Worm (Caenorhabditis elegans) whole organism, early embryonic: ENCODE measurements around the gene fbxa-158.

Experiments
- B0310.2 ChIP-seq: sonication (generic microtip); optimal IDR thresholded peaks from 2 replicates; lab custom pipeline; 2016; ENCODE audit warnings: mild to moderate bottlenecking, missing genetic modification characterization, missing compliant biosample characterization
- F13C5.2 ChIP-seq: sonication (generic microtip); optimal IDR thresholded peaks from 2 replicates; lab custom pipeline; 2017; ENCODE audit warnings: mild to moderate bottlenecking, missing genetic modification characterization, inconsistent platforms, missing compliant biosample characterization
- aly-1 ChIP-seq: sonication (generic microtip); optimal IDR thresholded peaks from 2 replicates; lab custom pipeline; 2016; ENCODE audit warnings: missing genetic modification characterization, missing compliant biosample characterization
- ama-1 ChIP-seq: fragments of 150-350 bp; optimal IDR thresholded peaks from 2 replicates; lab custom pipeline; 2014
- ceh-13 ChIP-seq: fragments of 200-800 bp; sonication (Bioruptor generic); optimal IDR thresholded peaks from 2 replicates; lab custom pipeline; 2018; ENCODE audit warnings: mild to moderate bottlenecking, missing genetic modification characterization, missing compliant biosample characterization
- ceh-36 ChIP-seq: sonication (generic microtip); optimal IDR thresholded peaks from 2 replicates; lab custom pipeline; 2016; ENCODE audit warnings: missing genetic modification characterization, inconsistent platforms, missing compliant biosample characterization
- ets-7 ChIP-seq: sonication (generic microtip); optimal IDR thresholded peaks from 2 replicates; lab custom pipeline; 2016; ENCODE audit warnings: missing genotype, missing genetic modification characterization, missing compliant biosample characterization
- flt-1 ChIP-seq: fragments of 200-800 bp; sonication (Bioruptor generic); IDR thresholded peaks from 2 replicates; pipeline ENCODE4 v1.3.6; 2022; ENCODE audit warnings: missing genetic modification characterization, missing compliant biosample characterization
- hmbx-1 ChIP-seq: sonication (generic microtip); optimal IDR thresholded peaks from 2 replicates; lab custom pipeline; 2016; ENCODE audit warnings: mild to moderate bottlenecking, missing genetic modification characterization, missing compliant biosample characterization
- hmg-4 ChIP-seq: fragments of 200-800 bp; sonication (Bioruptor generic); optimal IDR thresholded peaks from 2 replicates; lab custom pipeline; 2018; ENCODE audit warnings: mild to moderate bottlenecking, missing genetic modification characterization, missing compliant biosample characterization
- hnd-1 ChIP-seq: sonication (generic microtip); optimal IDR thresholded peaks from 2 replicates; lab custom pipeline; 2016; ENCODE audit warnings: missing genetic modification characterization, missing compliant biosample characterization
- pes-1 ChIP-seq: fragments of 200-800 bp; sonication (Bioruptor generic); IDR thresholded peaks from 2 replicates; pipeline ENCODE4 v1.3.6; 2022; ENCODE audit warnings: missing genetic modification reagents, missing genetic modification characterization, missing compliant biosample characterization
- scrt-1 ChIP-seq: fragments of 200-800 bp; sonication (Bioruptor generic); IDR thresholded peaks from 2 replicates; pipeline ENCODE4 v1.3.6; 2022; ENCODE audit warnings: missing genetic modification characterization, missing compliant biosample characterization
- sea-1 ChIP-seq: fragments of 200-800 bp; sonication (Bioruptor generic); conservative IDR thresholded peaks from 2 replicates; pipeline ENCODE4 v1.3.6; 2022; ENCODE audit warnings: missing genetic modification characterization, missing compliant biosample characterization
- tbx-11 ChIP-seq: fragments of 200-800 bp; sonication (Bioruptor generic); IDR thresholded peaks from 2 replicates; pipeline ENCODE4 v1.3.6; 2022; ENCODE audit warnings: missing genetic modification characterization, missing compliant biosample characterization
- tbx-37 ChIP-seq: fragments of 200-800 bp; sonication (Bioruptor generic); conservative IDR thresholded peaks from 2 replicates; pipeline ENCODE4 v1.3.6; 2022; ENCODE audit warnings: missing genetic modification reagents, missing genetic modification characterization, missing compliant biosample characterization
- tra-4 ChIP-seq: sonication (generic microtip); optimal IDR thresholded peaks from 2 replicates; lab custom pipeline; 2017; ENCODE audit warnings: missing genetic modification characterization, missing compliant biosample characterization

fbxa-158 gene

DNA sequence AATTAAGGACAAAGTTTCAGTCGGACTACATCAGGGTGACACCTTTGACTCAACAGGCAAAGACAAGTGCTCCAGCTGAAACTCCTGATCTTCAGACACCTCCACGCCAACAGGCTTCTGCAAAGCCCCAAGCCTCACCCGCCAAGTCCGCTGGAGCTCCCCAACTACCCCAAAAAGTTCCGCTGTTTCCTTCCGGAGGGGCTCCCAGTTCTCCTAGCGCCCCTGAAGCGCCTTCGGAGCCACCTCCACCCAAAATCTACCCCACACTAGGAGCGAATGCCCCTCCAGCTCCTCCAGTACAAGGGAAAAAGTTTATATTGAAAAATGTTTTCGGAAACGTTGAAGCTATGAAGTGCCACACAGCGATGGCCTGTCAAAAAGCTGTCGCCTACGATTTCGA is 18.0 kb downstream of the fbxa-158 start:
- TF ChIP-seq B0310.2 (no peak), ceh-13 (GFP tag; lab: Kevin White, UChicago) (no peak), hnd-1 (tag; lab: Kevin White, UChicago) (no peak), hmbx-1 (no peak), scrt-1 (no peak), pes-1 (GFP tag; lab: Robert Waterston, UW) (no peak), tra-4 (no peak)

DNA sequence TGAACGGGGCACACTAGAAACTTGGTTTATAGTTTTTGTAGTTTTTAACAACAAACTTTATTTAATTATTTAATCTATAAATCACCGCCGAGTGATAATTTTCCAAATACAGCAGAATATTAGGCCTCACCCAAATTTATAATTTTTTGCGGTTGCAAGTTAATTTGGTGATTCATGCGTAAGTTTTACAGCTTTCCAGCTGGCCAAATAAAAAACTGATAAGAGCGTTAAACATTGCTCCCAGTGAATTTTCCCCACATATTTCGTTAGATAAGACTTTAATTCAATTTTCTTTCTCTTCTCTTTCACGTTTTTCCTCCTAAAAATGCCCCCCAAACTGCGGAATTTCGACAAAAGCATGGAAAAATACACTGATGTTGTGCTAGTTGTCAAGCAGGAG is 19.6 kb downstream of the fbxa-158 start, which contains the start of gene bath-47:
bath-47 (plus strand) TSS at position 305 of the 400 bp plus-strand sequence.
- TF ChIP-seq ceh-36 (tag; lab: Kevin White, UChicago) (no peak), tbx-37 (GFP tag; lab: Robert Waterston, UW) (no peak), sea-1 (GFP tag; lab: Robert Waterston, UW) (no peak), pes-1 (GFP tag; lab: Robert Waterston, UW) (no peak), ceh-13 (GFP tag; lab: Kevin White, UChicago) (no peak), tra-4 (no peak), ets-7 (no peak), B0310.2 (no peak), hmg-4 (no peak), hnd-1 (tag; lab: Kevin White, UChicago) (no peak), scrt-1 (no peak)

DNA sequence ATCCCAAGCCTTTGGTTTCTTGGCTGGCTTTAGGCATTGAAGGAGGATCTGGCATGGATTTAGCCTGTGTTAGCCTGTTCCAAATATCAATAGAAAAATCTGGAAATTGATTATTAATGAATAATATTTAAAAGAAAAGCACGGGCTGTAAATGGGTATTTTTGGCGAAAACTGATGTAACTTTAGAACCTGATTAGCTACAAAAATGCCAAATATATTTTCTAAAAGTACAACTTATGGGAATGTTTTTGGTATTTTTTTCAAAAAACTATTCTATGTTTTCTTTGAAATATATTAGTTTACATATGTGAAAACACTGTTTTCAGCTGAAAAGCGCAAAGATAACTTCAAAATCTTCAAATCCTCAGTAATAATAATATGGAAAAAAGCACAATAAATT is 20.4 kb downstream of the fbxa-158 start, which contains the start of gene bath-26:
bath-26 (minus strand) TSS at position 101 of the 400 bp plus-strand sequence.
- no peak for TF ChIP-seq hnd-1 (tag; lab: Kevin White, UChicago)
- no peak for TF ChIP-seq ets-7
- TF ChIP-seq ceh-13 (GFP tag; lab: Kevin White, UChicago), result no peak
- TF ChIP-seq tra-4, result no peak
- TF ChIP-seq tbx-37 (GFP tag; lab: Robert Waterston, UW), result no peak
- TF ChIP-seq flt-1 (GFP tag; lab: Robert Waterston, UW), result no peak
- TF ChIP-seq hmbx-1, result no peak
- no peak for TF ChIP-seq tbx-11
- no peak for TF ChIP-seq scrt-1
- TF ChIP-seq B0310.2, result no peak
- no peak for TF ChIP-seq ceh-36 (tag; lab: Kevin White, UChicago)

DNA sequence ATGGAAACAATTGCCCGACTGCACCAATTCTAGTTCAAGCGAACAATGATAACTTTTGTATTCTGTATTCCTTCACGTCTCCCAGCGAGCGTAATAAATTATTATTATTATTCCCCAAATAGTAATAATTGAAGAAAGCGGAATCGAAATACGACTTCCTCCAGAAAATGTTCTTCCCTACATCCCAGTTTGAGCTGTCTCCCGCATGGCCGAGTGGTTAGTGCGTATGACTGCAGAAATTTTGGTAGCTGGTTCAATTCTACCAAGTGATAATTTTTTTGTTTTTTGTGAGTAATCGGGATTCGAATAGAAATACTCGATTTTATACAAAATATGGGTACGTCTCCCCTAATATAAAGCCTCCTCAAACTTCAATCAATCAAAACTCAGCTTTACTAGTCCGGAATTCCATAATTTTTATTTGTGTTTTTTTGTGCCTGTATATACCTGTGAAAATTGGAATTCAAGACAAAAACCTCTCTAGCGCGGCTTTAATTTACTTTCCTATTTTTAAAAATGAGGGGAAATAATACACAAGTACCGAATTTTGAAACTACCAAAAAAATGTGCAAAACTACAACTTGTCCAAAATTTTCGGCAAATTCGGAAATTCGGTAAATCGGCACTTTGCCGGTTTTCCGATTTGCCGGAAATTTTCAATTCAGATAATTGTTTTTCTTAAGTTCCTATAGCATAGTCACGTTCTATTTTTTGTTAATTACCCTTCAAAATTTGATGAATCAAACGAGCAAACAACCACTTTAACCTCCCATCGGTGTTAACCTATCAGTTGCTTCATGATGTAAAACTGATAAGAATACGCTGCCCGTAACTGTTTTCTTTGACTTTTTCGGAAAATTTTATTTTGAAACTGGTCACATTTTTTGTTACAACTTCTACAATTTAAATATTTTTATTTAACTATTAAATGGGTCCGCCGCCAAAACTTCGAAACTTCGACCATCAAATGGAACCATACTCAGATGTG is 23.7 kb downstream of the fbxa-158 start, which contains the start of gene bath-46:
bath-46 (plus strand) TSS at position 806 of the 988 bp plus-strand sequence.
- TF ChIP-seq tbx-37 (GFP tag; lab: Robert Waterston, UW), result no peak
- TF ChIP-seq B0310.2, result no peak
- no peak for TF ChIP-seq pes-1 (GFP tag; lab: Robert Waterston, UW)
- TF ChIP-seq tbx-11, result no peak
- TF ChIP-seq sea-1 (GFP tag; lab: Robert Waterston, UW), result no peak
- TF ChIP-seq scrt-1, result no peak
- no peak for TF ChIP-seq F13C5.2
- no peak for TF ChIP-seq hnd-1 (tag; lab: Kevin White, UChicago)
- TF ChIP-seq hmg-4, result no peak
- no peak for TF ChIP-seq ama-1 (lab: Kevin White, UChicago)
- no peak for TF ChIP-seq ceh-13 (GFP tag; lab: Kevin White, UChicago)
- no peak for TF ChIP-seq ets-7
- no peak for TF ChIP-seq ceh-36 (tag; lab: Kevin White, UChicago)

DNA sequence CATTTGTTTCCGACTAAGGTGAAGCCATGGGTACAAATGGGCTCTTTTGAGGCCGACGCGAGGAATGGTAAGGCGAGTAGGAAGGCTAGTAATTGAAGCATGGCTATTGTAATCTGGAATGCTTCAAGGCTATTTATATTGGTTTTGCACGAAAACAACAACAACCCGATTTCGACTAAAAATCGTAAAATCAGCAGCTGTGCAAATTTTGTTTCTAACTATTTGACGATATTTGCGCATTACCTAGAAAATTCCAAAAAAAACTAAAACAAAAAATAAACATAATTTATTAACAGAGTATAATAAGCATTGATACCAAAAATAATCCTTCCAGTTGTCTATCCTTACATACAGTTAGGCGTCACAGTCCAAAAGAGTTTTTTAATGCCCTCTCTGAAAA is 25.9 kb downstream of the fbxa-158 start, which contains the start of gene clec-20:
clec-20 (minus strand) TSS at position 101 of the 400 bp plus-strand sequence.
- TF ChIP-seq ceh-13 (GFP tag; lab: Kevin White, UChicago) (no peak), tbx-37 (GFP tag; lab: Robert Waterston, UW) (no peak)

DNA sequence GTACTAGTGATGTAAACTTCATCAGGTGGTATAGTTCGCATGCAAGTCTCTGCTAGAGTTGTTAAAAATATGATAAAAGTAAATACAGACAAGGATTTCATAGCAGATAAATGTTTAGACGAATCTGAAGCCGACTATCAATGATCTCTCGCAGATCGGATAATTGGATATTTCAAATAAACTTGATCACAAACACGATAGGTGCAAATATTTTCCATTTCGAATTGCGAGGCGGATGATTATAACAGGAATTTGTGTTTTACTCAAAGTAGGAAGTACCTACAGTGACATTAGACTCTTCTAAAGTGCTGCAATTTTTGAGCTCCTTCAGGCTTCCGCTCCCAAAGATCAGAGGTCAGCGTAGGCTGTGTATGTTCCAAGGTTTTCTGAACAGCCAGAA is 31.2 kb downstream of the fbxa-158 start, which contains the start of gene T07H3.7:
T07H3.7 (minus strand) TSS at position 101 of the 400 bp plus-strand sequence.
- no peak for TF ChIP-seq sea-1 (GFP tag; lab: Robert Waterston, UW)
- TF ChIP-seq hmbx-1, result no peak
- TF ChIP-seq aly-1, result no peak
- TF ChIP-seq ets-7, result no peak
- no peak for TF ChIP-seq flt-1 (GFP tag; lab: Robert Waterston, UW)
- no peak for TF ChIP-seq scrt-1
- TF ChIP-seq tra-4, result no peak
- TF ChIP-seq B0310.2, result no peak
- TF ChIP-seq ceh-13 (GFP tag; lab: Kevin White, UChicago), result no peak
- no peak for TF ChIP-seq hmg-4
- no peak for TF ChIP-seq tbx-11
- no peak for TF ChIP-seq ceh-36 (tag; lab: Kevin White, UChicago)
- no peak for TF ChIP-seq F13C5.2
- no peak for TF ChIP-seq pes-1 (GFP tag; lab: Robert Waterston, UW)
- TF ChIP-seq hnd-1 (tag; lab: Kevin White, UChicago), result no peak
- TF ChIP-seq ama-1 (lab: Kevin White, UChicago), result no peak
- no peak for TF ChIP-seq tbx-37 (GFP tag; lab: Robert Waterston, UW)

DNA sequence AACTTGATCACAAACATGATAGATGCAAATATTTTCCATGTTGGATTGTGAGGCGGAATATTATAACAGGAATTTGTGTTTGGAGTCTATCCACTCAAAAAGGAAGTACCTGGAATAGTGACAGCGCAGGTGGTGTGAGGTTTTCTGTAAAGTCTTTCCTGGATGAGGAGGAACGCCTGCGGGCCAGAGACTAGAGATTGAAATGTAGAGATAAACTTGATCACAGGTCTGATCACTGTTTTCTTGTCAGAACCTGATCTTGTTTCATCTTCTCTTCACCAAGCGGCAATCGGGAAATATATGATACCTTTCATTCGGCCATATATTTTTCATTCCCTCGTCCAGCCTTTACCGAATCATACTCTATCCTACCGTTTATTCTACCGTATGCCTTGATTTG is 34.8 kb downstream of the fbxa-158 start, which contains the start of gene T07H3.8:
T07H3.8 (plus strand) TSS at position 301 of the 400 bp plus-strand sequence.
- TF ChIP-seq ama-1 (lab: Kevin White, UChicago) (no peak), hnd-1 (tag; lab: Kevin White, UChicago) (no peak), aly-1 (no peak), tbx-11 (no peak), flt-1 (GFP tag; lab: Robert Waterston, UW) (no peak), ets-7 (no peak), ceh-13 (GFP tag; lab: Kevin White, UChicago) (no peak), hmbx-1 (no peak), sea-1 (GFP tag; lab: Robert Waterston, UW) (no peak), hmg-4 (no peak), F13C5.2 (no peak), B0310.2 (no peak), scrt-1 (no peak), pes-1 (GFP tag; lab: Robert Waterston, UW) (no peak), ceh-36 (tag; lab: Kevin White, UChicago) (no peak), tbx-37 (GFP tag; lab: Robert Waterston, UW) (no peak), tra-4 (no peak)
